Fruit fly (Drosophila melanogaster): ENCODE measurements around the gene mid.

The mid gene

DNA sequence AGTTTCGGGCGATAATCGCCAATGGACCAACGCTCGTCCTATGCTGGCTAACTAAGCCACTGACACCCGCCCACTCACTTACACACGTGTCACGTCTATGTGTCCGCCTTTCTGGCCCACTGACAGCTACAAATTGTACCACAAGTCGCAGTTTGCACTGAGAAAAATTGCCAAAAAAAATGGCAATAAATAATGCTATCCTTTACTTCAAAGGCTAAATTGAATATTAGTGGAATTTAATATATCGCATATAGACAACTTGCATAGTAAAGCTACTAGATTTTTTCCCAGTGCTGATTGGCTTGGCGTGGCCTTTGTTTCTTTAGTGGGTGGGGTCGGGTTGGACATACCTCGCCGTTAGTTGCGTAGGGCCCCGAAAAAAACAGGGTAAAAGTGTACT lies 36.1 kb upstream of the mid start (continued):
- TF ChIP-seq cas (GFP tag; IDR thresholded peaks at IDR 0.05): no peak
- TF ChIP-seq H15 (GFP tag; IDR thresholded peaks at IDR 0.05): peak; percentile 92
- TF ChIP-seq Scr (GFP tag; IDR thresholded peaks at IDR 0.05; ENCODE audit: partially characterized antibody): no peak
- peak; percentile 78; the same call in 1 of the 2 replicates for TF ChIP-seq vvl (GFP tag; IDR thresholded peaks at IDR 0.05)
- TF ChIP-seq caup (GFP tag; optimal IDR thresholded peaks at IDR 0.05; ENCODE audit: severe bottlenecking): peak; percentile 36
- TF ChIP-seq CG2889 (GFP tag; IDR thresholded peaks at IDR 0.05): 0 out of 3 replicates have a peak, but pooled peaks have one; percentile 42
- no peak for TF ChIP-seq br (optimal IDR thresholded peaks at IDR 0.05)
- peak; percentile 29; the same call in 1 of the 2 replicates for TF ChIP-seq Rfx (GFP tag; IDR thresholded peaks at IDR 0.05)
- TF ChIP-seq CG10147 (GFP tag; optimal IDR thresholded peaks at IDR 0.05): no peak
- peak; percentile 11; the same call in 1 of the 2 replicates for TF ChIP-seq E2f2 (GFP tag; IDR thresholded peaks at IDR 0.05)
- peak; percentile 32; the same call in 1 of the 2 replicates for TF ChIP-seq CG32532 (GFP tag; IDR thresholded peaks at IDR 0.05)
- TF ChIP-seq odd (GFP tag; optimal IDR thresholded peaks at IDR 0.05): peak; percentile 21
- peak; percentile 76 for TF ChIP-seq Xrp1 (GFP tag; IDR thresholded peaks at IDR 0.05)
- peak; percentile 45 for TF ChIP-seq Side (GFP tag; optimal IDR thresholded peaks at IDR 0.05)
- TF ChIP-seq CG12219 (GFP tag; optimal IDR thresholded peaks at IDR 0.05): peak; percentile 21
- peak; percentile 34 for TF ChIP-seq NC2β (GFP tag; optimal IDR thresholded peaks at IDR 0.05)
- no peak for TF ChIP-seq CG33557 (GFP tag; optimal IDR thresholded peaks at IDR 0.05)
- TF ChIP-seq CG18011 (GFP tag; optimal IDR thresholded peaks at IDR 0.05): no peak
- TF ChIP-seq CG9609 (GFP tag; optimal IDR thresholded peaks at IDR 0.05): peak; percentile 42
- peak; percentile 34; the same call in 1 of the 3 replicates for TF ChIP-seq Aef1 (GFP tag; IDR thresholded peaks at IDR 0.05)
- TF ChIP-seq CG14441 (GFP tag; IDR thresholded peaks at IDR 0.05): peak; percentile 45; the same call in 1 of the 2 replicates
- TF ChIP-seq repo (GFP tag; optimal IDR thresholded peaks at IDR 0.05): peak; percentile 31
- TF ChIP-seq CG6254 (GFP tag; optimal IDR thresholded peaks at IDR 0.05): peak; percentile 34
- peak; percentile 52 for TF ChIP-seq slp2 (GFP tag; optimal IDR thresholded peaks at IDR 0.05)
- peak; percentile 56 for TF ChIP-seq Oli (tag; optimal IDR thresholded peaks at IDR 0.05)
- peak; percentile 38 for TF ChIP-seq btn (GFP tag; optimal IDR thresholded peaks at IDR 0.05)
- no peak for TF ChIP-seq CG9797 (GFP tag; optimal IDR thresholded peaks at IDR 0.05)
- TF ChIP-seq CG17802 (tag; optimal IDR thresholded peaks at IDR 0.05): peak; percentile 8
- no peak for TF ChIP-seq cg (GFP tag; optimal IDR thresholded peaks at IDR 0.05)
- peak; percentile 13 for TF ChIP-seq CG3163 (GFP tag; optimal IDR thresholded peaks at IDR 0.05)
- TF ChIP-seq CG9727 (GFP tag; optimal IDR thresholded peaks at IDR 0.05): peak; percentile 57
- peak; percentile 26 for TF ChIP-seq CG10209 (GFP tag; optimal IDR thresholded peaks at IDR 0.05)
- TF ChIP-seq CG18599 (GFP tag; optimal IDR thresholded peaks at IDR 0.05): peak; percentile 75
- TF ChIP-seq lola (GFP tag; optimal IDR thresholded peaks at IDR 0.05): peak in 1 of 3 experiments; percentile 37
- peak; percentile 70 for TF ChIP-seq row (GFP tag; IDR thresholded peaks at IDR 0.05)
- peak; percentile 73 for TF ChIP-seq CG17359 (tag; optimal IDR thresholded peaks at IDR 0.05)
- 0 out of 3 replicates have a peak, but pooled peaks have one; percentile 42 for TF ChIP-seq Optix (GFP tag; IDR thresholded peaks at IDR 0.05)
- peak; percentile 66 for TF ChIP-seq dmrt11E (tag; optimal IDR thresholded peaks at IDR 0.05)
- TF ChIP-seq CoRest (tag; optimal IDR thresholded peaks at IDR 0.05): peak; percentile 46
- peak; percentile 47 for TF ChIP-seq CG1792 (GFP tag; optimal IDR thresholded peaks at IDR 0.05)
- TF ChIP-seq eyg (GFP tag; optimal IDR thresholded peaks at IDR 0.05): peak; percentile 23
- TF ChIP-seq gro (GFP tag; optimal IDR thresholded peaks at IDR 0.05): no peak
- TF ChIP-seq ewg (GFP tag; optimal IDR thresholded peaks at IDR 0.05): peak; percentile 55
- TF ChIP-seq CG17186 (GFP tag; optimal IDR thresholded peaks at IDR 0.05): peak; percentile 23
- no peak for TF ChIP-seq CG11696 (GFP tag; IDR thresholded peaks at IDR 0.05)
- TF ChIP-seq CG6813 (GFP tag; optimal IDR thresholded peaks at IDR 0.05): peak; percentile 61
- peak; percentile 62 for TF ChIP-seq ind (GFP tag; optimal IDR thresholded peaks at IDR 0.05)
- no peak for TF ChIP-seq CG43689 (GFP tag; IDR thresholded peaks at IDR 0.05)
- TF ChIP-seq Hr51 (GFP tag; optimal IDR thresholded peaks at IDR 0.05): peak; percentile 17 to 72
- peak; percentile 67 for TF ChIP-seq Xbp1 (GFP tag; optimal IDR thresholded peaks at IDR 0.05)

All from whole organism, embryonic.